Fruit fly (Drosophila melanogaster): ENCODE results near the gene CG31200.

CG31200 gene

dm6 chr3R:20783714-20784435, 38.7 kb upstream of the CG31200 start (continued):
- no peak for TF ChIP-seq CG1621 (tag; optimal IDR thresholded peaks at IDR 0.05)
- peak; percentile 46 for TF ChIP-seq CG34406 (GFP tag; optimal IDR thresholded peaks at IDR 0.05)
- TF ChIP-seq dsx (GFP tag; optimal IDR thresholded peaks at IDR 0.05; ENCODE audit: poor library complexity, severe bottlenecking) = peak; percentile 35
- TF ChIP-seq CG15336 (GFP tag; IDR thresholded peaks at IDR 0.05) = peak; percentile 33; the same call in 1 of the 2 replicates
- peak; percentile 6; the same call in 1 of the 2 replicates for TF ChIP-seq CG11294 (GFP tag; IDR thresholded peaks at IDR 0.05)
- peak; percentile 48; the same call in 2 of the 3 replicates for TF ChIP-seq CG8119 (GFP tag; IDR thresholded peaks at IDR 0.05)
- TF ChIP-seq OdsH (GFP tag; optimal IDR thresholded peaks at IDR 0.05) = peak; percentile 59
- peak; percentile 55 for TF ChIP-seq CG3919 (GFP tag; optimal IDR thresholded peaks at IDR 0.05)
- peak; percentile 74 for TF ChIP-seq CG6163 (GFP tag; IDR thresholded peaks at IDR 0.05)

- TF ChIP-seq dac (GFP tag; optimal IDR thresholded peaks at IDR 0.05) = no peak
- TF ChIP-seq CG8319 (GFP tag; optimal IDR thresholded peaks at IDR 0.05) = no peak
- peak; percentile 75; the same call in 2 of the 3 replicates for TF ChIP-seq eg (GFP tag; IDR thresholded peaks at IDR 0.05)
- peak; percentile 53 for TF ChIP-seq vri (GFP tag; optimal IDR thresholded peaks at IDR 0.05)
- TF ChIP-seq Sox14 (GFP tag; optimal IDR thresholded peaks at IDR 0.05) = no peak
- no peak for TF ChIP-seq achi (GFP tag; optimal IDR thresholded peaks at IDR 0.05)
- no peak for TF ChIP-seq spab (GFP tag; optimal IDR thresholded peaks at IDR 0.05)
- TF ChIP-seq CG4318 (GFP tag; optimal IDR thresholded peaks at IDR 0.05) = no peak
- TF ChIP-seq CG11294 (GFP tag; IDR thresholded peaks at IDR 0.05) = peak; percentile 45; the same call in 1 of the 2 replicates
- peak; percentile 29 for TF ChIP-seq CG9139 (GFP tag; optimal IDR thresholded peaks at IDR 0.05)
- TF ChIP-seq CG16779 (tag; optimal IDR thresholded peaks at IDR 0.05) = peak; percentile 59
- no peak for TF ChIP-seq Lpt (GFP tag; optimal IDR thresholded peaks at IDR 0.05)
- TF ChIP-seq fd59A (GFP tag; optimal IDR thresholded peaks at IDR 0.05) = no peak
- no peak for TF ChIP-seq net (GFP tag; optimal IDR thresholded peaks at IDR 0.05)
- no peak for TF ChIP-seq pdm3 (GFP tag; optimal IDR thresholded peaks at IDR 0.05)
- TF ChIP-seq CG15336 (GFP tag; IDR thresholded peaks at IDR 0.05) = peak; percentile 82
- peak; percentile 65 for TF ChIP-seq CG8119 (GFP tag; IDR thresholded peaks at IDR 0.05)
- no peak for TF ChIP-seq esn (GFP tag; optimal IDR thresholded peaks at IDR 0.05)
- TF ChIP-seq CG10631 (GFP tag; optimal IDR thresholded peaks at IDR 0.05) = no peak
- peak; percentile 11 for TF ChIP-seq topi (GFP tag; optimal IDR thresholded peaks at IDR 0.05)
- TF ChIP-seq lz (GFP tag; optimal IDR thresholded peaks at IDR 0.05) = no peak
- TF ChIP-seq CG34406 (GFP tag; optimal IDR thresholded peaks at IDR 0.05) = no peak
- no peak for TF ChIP-seq salr (GFP tag; optimal IDR thresholded peaks at IDR 0.05)
- peak; percentile 57 for TF ChIP-seq dsx (GFP tag; optimal IDR thresholded peaks at IDR 0.05; ENCODE audit: poor library complexity, severe bottlenecking)
- TF ChIP-seq CG6792 (GFP tag; optimal IDR thresholded peaks at IDR 0.05) = no peak
- TF ChIP-seq CG7368 (GFP tag; optimal IDR thresholded peaks at IDR 0.05) = no peak
- peak; percentile 21 for TF ChIP-seq Ets96B (tag; optimal IDR thresholded peaks at IDR 0.05)
- TF ChIP-seq CG3032 (tag; optimal IDR thresholded peaks at IDR 0.05) = no peak
- TF ChIP-seq Hr4 (GFP tag; optimal IDR thresholded peaks at IDR 0.05) = no peak
- TF ChIP-seq Sox102F (GFP tag; optimal IDR thresholded peaks at IDR 0.05) = peak; percentile 43
- TF ChIP-seq CG6163 (GFP tag; IDR thresholded peaks at IDR 0.05) = peak; percentile 87
- TF ChIP-seq cyc (GFP tag; optimal IDR thresholded peaks at IDR 0.05) = no peak
- TF ChIP-seq fkh (GFP tag; optimal IDR thresholded peaks at IDR 0.05) = no peak
- no peak for TF ChIP-seq Met (GFP tag; optimal IDR thresholded peaks at IDR 0.05)
- peak; percentile 83 for TF ChIP-seq CG6854 (GFP tag; optimal IDR thresholded peaks at IDR 0.05)
- TF ChIP-seq CG32006 (GFP tag; optimal IDR thresholded peaks at IDR 0.05) = no peak
- no peak for TF ChIP-seq Hr38 (GFP tag; optimal IDR thresholded peaks at IDR 0.05)
- no peak for TF ChIP-seq CG1621 (tag; optimal IDR thresholded peaks at IDR 0.05)
- no peak for TF ChIP-seq CG6808 (GFP tag; optimal IDR thresholded peaks at IDR 0.05)
- TF ChIP-seq CG3919 (GFP tag; optimal IDR thresholded peaks at IDR 0.05) = no peak
- TF ChIP-seq CG8632 (GFP tag; optimal IDR thresholded peaks at IDR 0.05) = no peak
- TF ChIP-seq Eip93F (GFP tag; optimal IDR thresholded peaks at IDR 0.05) = peak; percentile 84
- no peak for TF ChIP-seq Blimp-1 (GFP tag; optimal IDR thresholded peaks at IDR 0.05)
- TF ChIP-seq CG11902 (GFP tag; optimal IDR thresholded peaks at IDR 0.05) = no peak
- TF ChIP-seq Gug (GFP tag; IDR thresholded peaks at IDR 0.05) = peak; percentile 45; the same call in 1 of the 2 replicates
- TF ChIP-seq ss (GFP tag; optimal IDR thresholded peaks at IDR 0.05) = peak; percentile 33 to 78
Measured at dm6 chr3R:20782655-20783105, 37.5 kb upstream of the CG31200 start.

All from whole organism, prepupa.